Fruit fly (Drosophila melanogaster) whole organism, embryonic: ENCODE data around the gene rush.

Experiments
- Atf-2 ChIP-seq: fragments of 200-800 bp; sonication (Bioruptor generic); optimal IDR thresholded peaks from 2 replicates; lab custom pipeline; 2016; ENCODE audit warnings: missing biosample characterization, missing genetic modification characterization
- CG2129 ChIP-seq: fragments of 200-800 bp; sonication (Bioruptor generic); IDR thresholded peaks from 2 replicates; pipeline ENCODE4 v1.3.6; 2022; ENCODE audit warnings: missing biosample characterization, missing genetic modification characterization; ENCODE audit not compliant: partially characterized antibody
- CG3163 ChIP-seq: fragments of 200-800 bp; sonication (Bioruptor generic); optimal IDR thresholded peaks from 3 replicates; lab custom pipeline; 2016; ENCODE audit warnings: missing biosample characterization, missing genetic modification characterization
- CG5953 ChIP-seq: fragments of 200-800 bp; sonication (Bioruptor generic); IDR thresholded peaks from 2 replicates; pipeline ENCODE4 v1.3.6; 2022; ENCODE audit warnings: missing biosample characterization, missing genetic modification characterization
- CG7839 ChIP-seq: fragments of 200-800 bp; sonication (Bioruptor generic); optimal IDR thresholded peaks from 3 replicates; lab custom pipeline; 2018; ENCODE audit warnings: missing biosample characterization, mild to moderate bottlenecking, missing genetic modification characterization, moderate library complexity
- CG9932 ChIP-seq: fragments of 200-800 bp; sonication (Bioruptor generic); IDR thresholded peaks from 2 replicates; pipeline ENCODE4 v1.3.6; 2022; ENCODE audit warnings: missing biosample characterization, missing genetic modification characterization
- Dip2 ChIP-seq: fragments of 200-800 bp; sonication (Bioruptor generic); IDR thresholded peaks from 2 replicates; pipeline ENCODE4 v1.3.6; 2022; ENCODE audit warnings: missing biosample characterization, missing genetic modification characterization
- ara ChIP-seq: fragments of 200-800 bp; sonication (Bioruptor generic); IDR thresholded peaks from 2 replicates; pipeline ENCODE4 v1.3.6; 2022; ENCODE audit warnings: missing biosample characterization, missing genetic modification characterization
- br ChIP-seq: fragments of >200 bp; optimal IDR thresholded peaks from 2 replicates; lab custom pipeline; 2017
- pita ChIP-seq: fragments of 200-800 bp; sonication (Bioruptor generic); optimal IDR thresholded peaks from 2 replicates; lab custom pipeline; 2017; ENCODE audit warnings: missing biosample characterization, mild to moderate bottlenecking, missing genetic modification characterization

DNA sequence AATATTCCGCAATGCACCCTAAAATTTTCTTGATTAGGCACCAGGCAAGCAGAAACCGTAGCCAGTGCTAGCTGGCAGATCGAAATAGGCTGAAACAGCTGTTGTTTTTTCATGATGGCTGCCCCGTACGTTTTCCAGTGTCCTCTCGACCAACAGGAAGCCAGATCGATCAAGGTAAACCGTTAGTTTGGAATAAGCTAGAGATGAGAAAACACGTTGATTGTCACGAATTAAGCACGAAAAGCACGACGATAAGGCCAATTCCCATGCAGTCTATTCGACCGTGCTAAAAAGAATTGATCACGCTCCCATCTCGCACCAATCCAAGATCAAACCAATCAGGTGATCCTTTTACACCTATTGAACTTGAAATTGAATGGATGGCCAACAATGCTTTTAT is 23.5 kb upstream of the rush start:
- TF ChIP-seq Atf-2 (GFP tag; lab: Kevin White, UChicago) = no peak
- TF ChIP-seq CG5953 (GFP tag; lab: Robert Waterston, UW) = no peak
- TF ChIP-seq Dip2 (GFP tag; lab: Robert Waterston, UW) = no peak
- no peak for TF ChIP-seq CG7839
- no peak for TF ChIP-seq CG9932 (GFP tag; lab: Robert Waterston, UW)
- no peak for TF ChIP-seq ara (GFP tag; lab: Robert Waterston, UW)
- no peak for TF ChIP-seq CG3163 (GFP tag; lab: Kevin White, UChicago)
- no peak for TF ChIP-seq CG2129 (GFP tag; lab: Robert Waterston, UW)
- TF ChIP-seq pita (GFP tag; lab: Kevin White, UChicago) = no peak
- no peak for TF ChIP-seq br (lab: Kevin White, UChicago)
